Worm (Caenorhabditis elegans): Measurements from ENCODE around the gene F46E10.3.

F46E10.3 gene

ce11 chrV:6559105-6559504 lies 41.0 kb downstream of the F46E10.3 start, which contains the start of gene spp-26:
Gene spp-26 (minus strand): TSS chrV:6559205.
- TF ChIP-seq mes-2 (tag; optimal IDR thresholded peaks at IDR 0.05; ENCODE audit: poor library complexity, severe bottlenecking) (no peak), F37D6.2 (tag; optimal IDR thresholded peaks at IDR 0.05) (no peak), snpc-1.2 (GFP tag; IDR thresholded peaks at IDR 0.05) (no peak), attf-4 (tag; optimal IDR thresholded peaks at IDR 0.05) (no peak), hlh-30 (tag; optimal IDR thresholded peaks at IDR 0.05; ENCODE audit: insufficient read depth) (no peak), nhr-102 (tag; optimal IDR thresholded peaks at IDR 0.05) (no peak), daf-8 (GFP tag; IDR thresholded peaks at IDR 0.05) (no peak), F44E2.7 (GFP tag; IDR thresholded peaks at IDR 0.05) (no peak), daf-19 (GFP tag; conservative IDR thresholded peaks at IDR 0.05) (no peak), nhr-25 (tag; optimal IDR thresholded peaks at IDR 0.05; ENCODE audit: borderline replicate concordance, insufficient read depth) (no peak), nhr-11 (tag; optimal IDR thresholded peaks at IDR 0.05) (no peak), ces-1 (GFP tag; optimal IDR thresholded peaks at IDR 0.05) (no peak), daf-16 (GFP tag; optimal IDR thresholded peaks at IDR 0.05) (no peak), daf-16 (tag; optimal IDR thresholded peaks at IDR 0.05) (no peak)

- no peak for TF ChIP-seq lin-1 (GFP tag; IDR thresholded peaks at IDR 0.05)
- no peak for TF ChIP-seq fkh-10 (GFP tag; optimal IDR thresholded peaks at IDR 0.05)
- no peak for TF ChIP-seq Y75B8A.6 (GFP tag; IDR thresholded peaks at IDR 0.05)
- TF ChIP-seq lir-3 (tag; optimal IDR thresholded peaks at IDR 0.05): peak; percentile 39
- no peak for TF ChIP-seq nhr-237 (tag; optimal IDR thresholded peaks at IDR 0.05)
- no peak for TF ChIP-seq ceh-28 (tag; optimal IDR thresholded peaks at IDR 0.05)
- TF ChIP-seq Y5F2A.4 (GFP tag; optimal IDR thresholded peaks at IDR 0.05): peak; percentile 53
- no peak for TF ChIP-seq ceh-62 (tag; optimal IDR thresholded peaks at IDR 0.05)
- 0 out of 2 replicates have a peak, but pooled peaks have one; percentile 57 for TF ChIP-seq ceh-20 (GFP tag; IDR thresholded peaks at IDR 0.05)
- no peak for TF ChIP-seq zip-2 (tag; optimal IDR thresholded peaks at IDR 0.05)
- TF ChIP-seq daf-16 (GFP tag; optimal IDR thresholded peaks at IDR 0.05): peak in 1 of 2 experiments; percentile 76
- peak; percentile 68 for TF ChIP-seq daf-16 (tag; optimal IDR thresholded peaks at IDR 0.05)
- TF ChIP-seq attf-4 (tag; optimal IDR thresholded peaks at IDR 0.05): no peak
- TF ChIP-seq lin-29 (GFP tag; IDR thresholded peaks at IDR 0.05): no peak
- peak; percentile 64 for TF ChIP-seq gei-8 (GFP tag; optimal IDR thresholded peaks at IDR 0.05)
- 0 out of 2 replicates have a peak, but pooled peaks have one; percentile 42 for TF ChIP-seq mxl-2 (GFP tag; conservative IDR thresholded peaks at IDR 0.05)
- TF ChIP-seq F26F4.8 (GFP tag; conservative IDR thresholded peaks at IDR 0.05): peak; percentile 93
- TF ChIP-seq D1046.2 (GFP tag; IDR thresholded peaks at IDR 0.05): peak; percentile 52; the same call in 1 of the 2 replicates
- TF ChIP-seq hlh-30 (tag; optimal IDR thresholded peaks at IDR 0.05; ENCODE audit: insufficient read depth): no peak
- peak; percentile 69 for TF ChIP-seq madf-9 (GFP tag; conservative IDR thresholded peaks at IDR 0.05)
- TF ChIP-seq F44E2.7 (GFP tag; IDR thresholded peaks at IDR 0.05): peak; percentile 88; the same call in 1 of the 2 replicates
- TF ChIP-seq arid-1 (GFP tag; conservative IDR thresholded peaks at IDR 0.05): peak; percentile 78
- no peak for TF ChIP-seq aha-1 (tag)
- 0 out of 2 replicates have a peak, but pooled peaks have one; percentile 57 for TF ChIP-seq nhr-41 (GFP tag; IDR thresholded peaks at IDR 0.05)
- no peak for TF ChIP-seq daf-8 (GFP tag; IDR thresholded peaks at IDR 0.05)
- TF ChIP-seq ztf-11 (tag; optimal IDR thresholded peaks at IDR 0.05): no peak
- no peak for TF ChIP-seq nhr-102 (tag; optimal IDR thresholded peaks at IDR 0.05)
- no peak for TF ChIP-seq mep-1 (tag; optimal IDR thresholded peaks at IDR 0.05)
- TF ChIP-seq R02D3.7 (tag; optimal IDR thresholded peaks at IDR 0.05): no peak
- peak; percentile 3 for TF ChIP-seq unc-130 (GFP tag; optimal IDR thresholded peaks at IDR 0.05)
- peak; percentile 53 for TF ChIP-seq spr-1 (tag; optimal IDR thresholded peaks at IDR 0.05)
- no peak for TF ChIP-seq mxl-3 (GFP tag; optimal IDR thresholded peaks at IDR 0.05)
- peak; percentile 74 for TF ChIP-seq php-3 (GFP tag; IDR thresholded peaks at IDR 0.05)
- peak; percentile 24 for TF ChIP-seq nhr-28 (tag; optimal IDR thresholded peaks at IDR 0.05)
- peak; percentile 82; the same call in 1 of the 2 replicates for TF ChIP-seq ceh-44 (GFP tag; IDR thresholded peaks at IDR 0.05)
- no peak for TF ChIP-seq sdz-12 (GFP tag; optimal IDR thresholded peaks at IDR 0.05)
- peak; percentile 83; the same call in 1 of the 2 replicates for TF ChIP-seq pha-4 (GFP tag; IDR thresholded peaks at IDR 0.05)
- TF ChIP-seq pha-4 (tag; optimal IDR thresholded peaks at IDR 0.05): no peak
- TF ChIP-seq dmd-8 (GFP tag; IDR thresholded peaks at IDR 0.05): peak; percentile 96
- no peak for TF ChIP-seq dpl-1 (GFP tag; optimal IDR thresholded peaks at IDR 0.05)
- TF ChIP-seq hmg-1.1 (GFP tag; IDR thresholded peaks at IDR 0.05): no peak
- no peak for TF ChIP-seq lin-15B (tag; optimal IDR thresholded peaks at IDR 0.05)
These were observed 41.5 kb downstream of the F46E10.3 start for ce11 chrV:6559585-6559984.
